Worm (Caenorhabditis elegans) whole organism, dauer: ENCODE results near the gene fah-1.

ENCODE experiments used
- unc-62 ChIP-seq: sonication (generic microtip); optimal IDR thresholded peaks from 2 replicates; lab custom pipeline; 2017; ENCODE audit warnings: missing biosample characterization, missing genetic modification reagents, missing genetic modification characterization

fah-1 gene

ce11 chrX:6448866-6449400 lies at the start of gene fah-1:
Gene fah-1, minus strand, starts transcription at chrX:6448916.
- TF ChIP-seq unc-62 (GFP tag; lab: Kevin White, UChicago) = no peak

- TF ChIP-seq unc-62 (GFP tag; lab: Kevin White, UChicago) = no peak
Observed at ce11 chrX:6484780-6485179, 36.1 kb upstream of the fah-1 start, which contains the start of gene gar-1. Gene gar-1, minus strand, starts transcription at chrX:6484880.

- TF ChIP-seq unc-62 (GFP tag; lab: Kevin White, UChicago) = no peak
Observed at ce11 chrX:6476540-6476939, 27.8 kb upstream of the fah-1 start, which contains the start of gene C15B12.1. Gene C15B12.1, plus strand, starts transcription at chrX:6476810.

ce11 chrX:6473698-6474314 lies 25.1 kb upstream of the fah-1 start, which contains the start of the genes C15B12.4 and C15B12.8:
Gene C15B12.4, minus strand, starts transcription at chrX:6473748.
Gene C15B12.8, plus strand, starts transcription at chrX:6474264.
- no peak for TF ChIP-seq unc-62 (GFP tag; lab: Kevin White, UChicago)

ce11 chrX:6468499-6468898 lies 19.8 kb upstream of the fah-1 start, which contains the start of gene C15B12.9:
Gene C15B12.9, plus strand, starts transcription at chrX:6468799.
- TF ChIP-seq unc-62 (GFP tag; lab: Kevin White, UChicago) = no peak

- no peak for TF ChIP-seq unc-62 (GFP tag; lab: Kevin White, UChicago)
Observed at ce11 chrX:6467462-6467861, 18.7 kb upstream of the fah-1 start, which contains the start of gene C15B12.3. Gene C15B12.3, minus strand, starts transcription at chrX:6467562.

- TF ChIP-seq unc-62 (GFP tag; lab: Kevin White, UChicago) = no peak
Observed at ce11 chrX:6462995-6463462, 14.3 kb upstream of the fah-1 start, which contains the start of gene C15B12.2. Gene C15B12.2, plus strand, starts transcription at chrX:6463412.

ce11 chrX:6462479-6462878 lies 13.8 kb upstream of the fah-1 start:
- no peak for TF ChIP-seq unc-62 (GFP tag; lab: Kevin White, UChicago)

ce11 chrX:6461729-6462128 lies 13.0 kb upstream of the fah-1 start, which contains the start of gene K04E7.1:
Gene K04E7.1, plus strand, starts transcription at chrX:6462029.
- TF ChIP-seq unc-62 (GFP tag; lab: Kevin White, UChicago) = no peak

- no peak for TF ChIP-seq unc-62 (GFP tag; lab: Kevin White, UChicago)
Observed at ce11 chrX:6460123-6460522, 11.4 kb upstream of the fah-1 start.

- no peak for TF ChIP-seq unc-62 (GFP tag; lab: Kevin White, UChicago)
Observed at ce11 chrX:6458467-6458866, 9.8 kb upstream of the fah-1 start.

ce11 chrX:6458001-6458400 lies 9.3 kb upstream of the fah-1 start:
- TF ChIP-seq unc-62 (GFP tag; lab: Kevin White, UChicago) = no peak

- TF ChIP-seq unc-62 (GFP tag; lab: Kevin White, UChicago) = no peak
Observed at ce11 chrX:6456567-6456966, 7.9 kb upstream of the fah-1 start, which contains the start of gene pept-1. Gene pept-1, plus strand, starts transcription at chrX:6456872.

ce11 chrX:6455157-6455556 lies 6.4 kb upstream of the fah-1 start, which contains the start of gene nas-33:
Gene nas-33, minus strand, starts transcription at chrX:6455257.
- no peak for TF ChIP-seq unc-62 (GFP tag; lab: Kevin White, UChicago)

ce11 chrX:6450839-6451491 lies 2.2 kb upstream of the fah-1 start, which contains the start of the genes grl-6 and K10C2.6:
Gene grl-6, minus strand, starts transcription at chrX:6450939.
Gene K10C2.6, plus strand, starts transcription at chrX:6451441.
- no peak for TF ChIP-seq unc-62 (GFP tag; lab: Kevin White, UChicago)

ce11 chrX:6446564-6446963 lies 2.2 kb downstream of the fah-1 start, which contains the start of gene asp-14:
Gene asp-14, minus strand, starts transcription at chrX:6446664.
- TF ChIP-seq unc-62 (GFP tag; lab: Kevin White, UChicago) = no peak
